Fruit fly (Drosophila melanogaster): ENCODE results near the gene CG6051.
A peak's percentile ranks its signal among the peaks of the same experiment; 100 is the strongest.

Gene CG6051

dm6 chr3R:27186849-27187248, 36.0 kb upstream of the CG6051 start:
- TF ChIP-seq CrebA (GFP tag; optimal IDR thresholded peaks at IDR 0.05; ENCODE audit: borderline replicate concordance) (no peak), CG9705 (GFP tag; optimal IDR thresholded peaks at IDR 0.05) (no peak), woc (GFP tag; optimal IDR thresholded peaks at IDR 0.05) (no peak), GATAd (GFP tag; optimal IDR thresholded peaks at IDR 0.05) (no peak), fru (GFP tag; optimal IDR thresholded peaks at IDR 0.05) (no peak), Mio (GFP tag; optimal IDR thresholded peaks at IDR 0.05) (no peak), foxo (GFP tag; optimal IDR thresholded peaks at IDR 0.05) (no peak), OdsH (GFP tag; optimal IDR thresholded peaks at IDR 0.05) (no peak), brk (GFP tag; optimal IDR thresholded peaks at IDR 0.05) (no peak), pan (optimal IDR thresholded peaks at IDR 0.05) (no peak), Vsx2 (GFP tag; optimal IDR thresholded peaks at IDR 0.05; ENCODE audit: partially characterized antibody) (no peak), h (GFP tag; optimal IDR thresholded peaks at IDR 0.05) (no peak), dl (GFP tag; optimal IDR thresholded peaks at IDR 0.05; ENCODE audit: insufficient read depth in 1 of 2, partially characterized antibody in 2 of 2) (no peak), Sp1 (GFP tag; optimal IDR thresholded peaks at IDR 0.05) (no peak)

dm6 chr3R:27185933-27186571, 35.2 kb upstream of the CG6051 start:
- TF ChIP-seq Rel (GFP tag; optimal IDR thresholded peaks at IDR 0.05) (no peak), Rel (tag; optimal IDR thresholded peaks at IDR 0.05) (peak; percentile 21), rgr (GFP tag; optimal IDR thresholded peaks at IDR 0.05) (peak; percentile 21), fru (GFP tag; optimal IDR thresholded peaks at IDR 0.05) (peak; percentile 72), Dif (GFP tag; optimal IDR thresholded peaks at IDR 0.05; ENCODE audit: partially characterized antibody) (peak; percentile 52), Abd-B (GFP tag; optimal IDR thresholded peaks at IDR 0.05) (no peak), psq (GFP tag; optimal IDR thresholded peaks at IDR 0.05) (peak; percentile 39), foxo (GFP tag; optimal IDR thresholded peaks at IDR 0.05) (peak in 1 of 2 experiments; percentile 60), sv (GFP tag; optimal IDR thresholded peaks at IDR 0.05) (no peak), brk (GFP tag; optimal IDR thresholded peaks at IDR 0.05) (peak; percentile 3), jim (GFP tag; optimal IDR thresholded peaks at IDR 0.05) (no peak), pan (optimal IDR thresholded peaks at IDR 0.05) (no peak), CG32264 (GFP tag; optimal IDR thresholded peaks at IDR 0.05) (peak; percentile 27), dl (GFP tag; optimal IDR thresholded peaks at IDR 0.05; ENCODE audit: insufficient read depth in 1 of 2, partially characterized antibody in 2 of 2) (no peak), Sp1 (GFP tag; optimal IDR thresholded peaks at IDR 0.05) (peak; percentile 2), woc (GFP tag; optimal IDR thresholded peaks at IDR 0.05) (peak; percentile 88), Hr78 (GFP tag; optimal IDR thresholded peaks at IDR 0.05) (no peak), dmrt93B (GFP tag; optimal IDR thresholded peaks at IDR 0.05) (no peak), CG9705 (GFP tag; optimal IDR thresholded peaks at IDR 0.05) (no peak), usp (GFP tag; optimal IDR thresholded peaks at IDR 0.05) (no peak), dsf (GFP tag; optimal IDR thresholded peaks at IDR 0.05; ENCODE audit: borderline replicate concordance) (no peak), Mio (GFP tag; optimal IDR thresholded peaks at IDR 0.05) (no peak), tai (GFP tag; optimal IDR thresholded peaks at IDR 0.05) (no peak), HLH106 (tag; optimal IDR thresholded peaks at IDR 0.05) (peak; percentile 35), Vsx2 (GFP tag; optimal IDR thresholded peaks at IDR 0.05; ENCODE audit: partially characterized antibody) (no peak), Myc (optimal IDR thresholded peaks at IDR 0.05) (no peak), Hr83 (GFP tag; optimal IDR thresholded peaks at IDR 0.05; ENCODE audit: poor library complexity, severe bottlenecking) (no peak), N (GFP tag; optimal IDR thresholded peaks at IDR 0.05) (no peak), Hnf4 (GFP tag; optimal IDR thresholded peaks at IDR 0.05) (peak; percentile 25), Jra (GFP tag; optimal IDR thresholded peaks at IDR 0.05) (peak; percentile 96), lola (GFP tag; optimal IDR thresholded peaks at IDR 0.05) (no peak), h (GFP tag; optimal IDR thresholded peaks at IDR 0.05) (peak; percentile 63), sage (GFP tag; optimal IDR thresholded peaks at IDR 0.05) (no peak), OdsH (GFP tag; optimal IDR thresholded peaks at IDR 0.05) (no peak), ey (GFP tag; optimal IDR thresholded peaks at IDR 0.05) (peak; percentile 37), Dfd (GFP tag; optimal IDR thresholded peaks at IDR 0.05) (no peak), GATAd (GFP tag; optimal IDR thresholded peaks at IDR 0.05) (no peak), br (GFP tag; optimal IDR thresholded peaks at IDR 0.05) (peak; percentile 28), CrebA (GFP tag; optimal IDR thresholded peaks at IDR 0.05; ENCODE audit: borderline replicate concordance) (no peak)

All from whole organism, wandering third instar larva.